Fruit fly (Drosophila melanogaster): Measurements from ENCODE around the gene CG1571.
A peak's percentile ranks its signal among the peaks of the same experiment; 100 is the strongest.

Gene CG1571

dm6 chrX:8059629-8060028, 16.0 kb upstream of the CG1571 start:
- TF ChIP-seq ara (GFP tag; IDR thresholded peaks at IDR 0.05) (no peak), CG9817 (tag; optimal IDR thresholded peaks at IDR 0.05) (no peak), Rfx (GFP tag; IDR thresholded peaks at IDR 0.05) (no peak), fu2 (GFP tag; optimal IDR thresholded peaks at IDR 0.05) (no peak), hbn (GFP tag; IDR thresholded peaks at IDR 0.05; ENCODE audit: partially characterized antibody) (no peak), D19B (GFP tag; optimal IDR thresholded peaks at IDR 0.05) (no peak), CG12104 (GFP tag; optimal IDR thresholded peaks at IDR 0.05) (no peak), gro (GFP tag; optimal IDR thresholded peaks at IDR 0.05) (no peak), CG8359 (GFP tag; optimal IDR thresholded peaks at IDR 0.05; ENCODE audit: borderline replicate concordance) (no peak), Max (GFP tag; optimal IDR thresholded peaks at IDR 0.05) (no peak), pum (GFP tag; optimal IDR thresholded peaks at IDR 0.05) (no peak), sr (GFP tag; IDR thresholded peaks at IDR 0.05) (peak; percentile 26; the same call in 1 of the 3 replicates), dan (GFP tag; IDR thresholded peaks at IDR 0.05) (no peak), kah (GFP tag; optimal IDR thresholded peaks at IDR 0.05) (no peak), exex (tag; optimal IDR thresholded peaks at IDR 0.05) (no peak), nerfin-1 (tag; optimal IDR thresholded peaks at IDR 0.05) (peak; percentile 20), CG2199 (GFP tag; IDR thresholded peaks at IDR 0.05) (0 out of 3 replicates have a peak, but pooled peaks have one; percentile 13), cato (GFP tag; optimal IDR thresholded peaks at IDR 0.05; ENCODE audit: borderline replicate concordance) (no peak), Hmx (GFP tag; optimal IDR thresholded peaks at IDR 0.05) (no peak), CG34422 (GFP tag; IDR thresholded peaks at IDR 0.05) (peak; percentile 17; the same call in 1 of the 3 replicates), CG5245 (GFP tag; optimal IDR thresholded peaks at IDR 0.05) (no peak)

dm6 chrX:8060148-8060920, 15.3 kb upstream of the CG1571 start:
- peak; percentile 22 for TF ChIP-seq CG17359 (tag; optimal IDR thresholded peaks at IDR 0.05)
- no peak for TF ChIP-seq dan (GFP tag; IDR thresholded peaks at IDR 0.05)
- TF ChIP-seq sens (GFP tag) = peak; percentile 42
- TF ChIP-seq CG11695 (GFP tag; IDR thresholded peaks at IDR 0.05) = no peak
- TF ChIP-seq CG12299 (tag; optimal IDR thresholded peaks at IDR 0.05) = peak; percentile 8
- no peak for TF ChIP-seq Adf1 (GFP tag; IDR thresholded peaks at IDR 0.05)
- TF ChIP-seq Trl (optimal IDR thresholded peaks at IDR 0.05) = peak; percentile 40 to 47
- TF ChIP-seq Trl (GFP tag; optimal IDR thresholded peaks at IDR 0.05) = no peak
- no peak for TF ChIP-seq ftz-f1 (GFP tag; optimal IDR thresholded peaks at IDR 0.05)
- no peak for TF ChIP-seq CG9215 (GFP tag; IDR thresholded peaks at IDR 0.05)
- no peak for TF ChIP-seq Camta (GFP tag; optimal IDR thresholded peaks at IDR 0.05)
- TF ChIP-seq CG13424 (tag; optimal IDR thresholded peaks at IDR 0.05) = peak; percentile 7
- no peak for TF ChIP-seq z (GFP tag; IDR thresholded peaks at IDR 0.05)
- TF ChIP-seq CG9437 (GFP tag; optimal IDR thresholded peaks at IDR 0.05) = peak; percentile 99
- 0 out of 2 replicates have a peak, but pooled peaks have one; percentile 19 for TF ChIP-seq Drgx (GFP tag; IDR thresholded peaks at IDR 0.05)
- peak; percentile 92 for TF ChIP-seq CG17385 (GFP tag; optimal IDR thresholded peaks at IDR 0.05)
- TF ChIP-seq gt (GFP tag; IDR thresholded peaks at IDR 0.05) = no peak
- peak in 1 of 2 experiments; percentile 6 for TF ChIP-seq bsh (GFP tag; optimal IDR thresholded peaks at IDR 0.05)
- peak in 1 of 2 experiments; percentile 29 for TF ChIP-seq eve (GFP tag; optimal IDR thresholded peaks at IDR 0.05)
- peak; percentile 46 for TF ChIP-seq E2f2 (GFP tag; IDR thresholded peaks at IDR 0.05)
- TF ChIP-seq Hey (tag; optimal IDR thresholded peaks at IDR 0.05) = no peak
- peak; percentile 68 for TF ChIP-seq Med (GFP tag)
- TF ChIP-seq pzg (GFP tag; optimal IDR thresholded peaks at IDR 0.05) = no peak
- TF ChIP-seq B-H2 (GFP tag; optimal IDR thresholded peaks at IDR 0.05) = no peak
- no peak for TF ChIP-seq so (GFP tag; IDR thresholded peaks at IDR 0.05)
- TF ChIP-seq Bgb (GFP tag; IDR thresholded peaks at IDR 0.05; ENCODE audit: partially characterized antibody) = no peak
- no peak for TF ChIP-seq dmrt11E (tag; optimal IDR thresholded peaks at IDR 0.05)
- 0 out of 3 replicates have a peak, but pooled peaks have one; percentile 7 for TF ChIP-seq CG17361 (GFP tag; IDR thresholded peaks at IDR 0.05)
- peak; percentile 11 for TF ChIP-seq CoRest (tag; optimal IDR thresholded peaks at IDR 0.05)
- no peak for TF ChIP-seq CG33557 (GFP tag; optimal IDR thresholded peaks at IDR 0.05)
